Worm (Caenorhabditis elegans): ENCODE results near the gene acp-5.

ce11 chrX:5826976-5827375, 2.3 kb upstream of the acp-5 start:
- TF ChIP-seq F37D6.2 (tag; optimal IDR thresholded peaks at IDR 0.05): no peak
- TF ChIP-seq snpc-4 (tag; optimal IDR thresholded peaks at IDR 0.05): no peak

All from whole organism, L4 larva.